Fruit fly (Drosophila melanogaster) whole organism, embryonic: ENCODE results near the gene CG18179.

Experiments used
- CG32767 ChIP-seq: fragments of 200-800 bp; sonication (Bioruptor generic); IDR thresholded peaks from 2 replicates; pipeline ENCODE4 v1.3.6; 2022; ENCODE audit warnings: missing biosample characterization, missing genetic modification characterization
- D19B ChIP-seq: fragments of 200-800 bp; sonication (Bioruptor generic); optimal IDR thresholded peaks from 2 replicates; lab custom pipeline; 2017; ENCODE audit warnings: missing biosample characterization, mild to moderate bottlenecking, missing genetic modification characterization
- MTF-1 ChIP-seq: fragments of 200-800 bp; sonication (Bioruptor generic); optimal IDR thresholded peaks from 2 replicates; lab custom pipeline; 2018; ENCODE audit warnings: missing biosample characterization, mild to moderate bottlenecking, missing genetic modification characterization, borderline replicate concordance
- Max ChIP-seq: fragments of 200-800 bp; sonication (Bioruptor generic); optimal IDR thresholded peaks from 2 replicates; lab custom pipeline; 2016; ENCODE audit warnings: missing biosample characterization, mild to moderate bottlenecking, missing genetic modification characterization
- lola ChIP-seq, 3 experiments: fragments of >200 bp in 2 of 3; fragments of 200-800 bp in 1 of 3; sonication (Bioruptor generic) in 1 of 3; optimal IDR thresholded peaks; 2 replicates each; lab custom pipeline; 2017 to 2019; ENCODE audit warnings: missing biosample characterization in 3 of 3, missing genetic modification characterization in 3 of 3, mild to moderate bottlenecking in 1 of 3, moderate library complexity in 1 of 3

dm6 chr3L:9613960-9614588 is 25.0 kb upstream of the CG18179 start:
- no peak for TF ChIP-seq CG32767
- peak; percentile 16 for TF ChIP-seq Max (GFP tag; lab: Kevin White, UChicago)
- TF ChIP-seq MTF-1 (GFP tag; lab: Kevin White, UChicago) = no peak
- TF ChIP-seq D19B (GFP tag; lab: Kevin White, UChicago) = no peak
- no peak for TF ChIP-seq lola (GFP tag; optimal IDR thresholded peaks at IDR 0.05; lab: Kevin White, UChicago)
